Fruit fly (Drosophila melanogaster): Measurements from ENCODE around the gene CG32344.
A peak's percentile ranks its signal among the peaks of the same experiment; 100 is the strongest.

The CG32344 gene

DNA sequence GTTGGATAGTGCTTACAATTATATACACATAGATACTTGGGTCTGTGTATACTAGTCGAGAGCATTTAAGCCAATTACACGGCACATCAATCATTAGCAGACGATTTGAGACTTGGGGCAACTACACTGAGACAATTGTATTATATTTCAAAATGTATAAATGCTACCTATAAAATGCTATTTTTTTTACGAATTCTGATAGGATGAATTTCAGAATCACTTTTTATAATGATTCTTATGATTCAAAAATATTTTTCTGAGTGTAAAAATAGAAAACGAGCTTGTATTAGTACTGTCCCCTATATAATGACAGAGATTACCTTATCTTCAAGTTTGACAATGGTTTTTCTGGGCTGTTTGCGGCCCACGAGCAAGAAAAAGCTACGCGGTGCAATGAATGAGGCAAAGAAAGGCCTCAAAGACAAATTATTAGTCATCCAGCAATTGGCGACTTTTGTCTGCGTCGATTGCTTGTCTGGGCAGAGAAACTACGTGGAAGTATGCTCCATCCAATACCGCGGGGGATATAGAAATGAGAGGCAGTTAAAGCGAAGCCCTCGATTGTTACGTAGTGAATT is 26.2 kb upstream of the CG32344 start:
- peak; percentile 80 for TF ChIP-seq CG7101 (tag; optimal IDR thresholded peaks at IDR 0.05)
- peak; percentile 74 for TF ChIP-seq CG7045 (GFP tag; optimal IDR thresholded peaks at IDR 0.05)
- TF ChIP-seq bab1 (GFP tag; optimal IDR thresholded peaks at IDR 0.05): peak; percentile 86
- TF ChIP-seq ovo (GFP tag; optimal IDR thresholded peaks at IDR 0.05): no peak
- TF ChIP-seq CG12768 (GFP tag; optimal IDR thresholded peaks at IDR 0.05): peak; percentile 76
- no peak for TF ChIP-seq cnc (optimal IDR thresholded peaks at IDR 0.05)
- no peak for TF ChIP-seq kay (GFP tag; ENCODE audit: borderline replicate concordance)
- TF ChIP-seq Clk (GFP tag; optimal IDR thresholded peaks at IDR 0.05): peak; percentile 46
- peak; percentile 32 for TF ChIP-seq Mnt (GFP tag; optimal IDR thresholded peaks at IDR 0.05)
- peak; percentile 35 for TF ChIP-seq CG1620 (GFP tag; optimal IDR thresholded peaks at IDR 0.05)
- TF ChIP-seq CG14711 (tag; optimal IDR thresholded peaks at IDR 0.05): peak; percentile 73
- peak; percentile 73 for TF ChIP-seq Hr96 (GFP tag; optimal IDR thresholded peaks at IDR 0.05)
- TF ChIP-seq CG33017 (tag; optimal IDR thresholded peaks at IDR 0.05): peak; percentile 79
- TF ChIP-seq pad (GFP tag; optimal IDR thresholded peaks at IDR 0.05): peak; percentile 48
- TF ChIP-seq CG11617 (GFP tag; optimal IDR thresholded peaks at IDR 0.05): peak; percentile 80
- peak; percentile 65 for TF ChIP-seq toe (GFP tag; optimal IDR thresholded peaks at IDR 0.05)
- TF ChIP-seq Crg-1 (GFP tag; optimal IDR thresholded peaks at IDR 0.05): no peak
- TF ChIP-seq tj (GFP tag; optimal IDR thresholded peaks at IDR 0.05): peak; percentile 52
- peak; percentile 54 for TF ChIP-seq CG5204 (GFP tag; optimal IDR thresholded peaks at IDR 0.05)
- TF ChIP-seq cic (GFP tag; optimal IDR thresholded peaks at IDR 0.05): peak; percentile 67

DNA sequence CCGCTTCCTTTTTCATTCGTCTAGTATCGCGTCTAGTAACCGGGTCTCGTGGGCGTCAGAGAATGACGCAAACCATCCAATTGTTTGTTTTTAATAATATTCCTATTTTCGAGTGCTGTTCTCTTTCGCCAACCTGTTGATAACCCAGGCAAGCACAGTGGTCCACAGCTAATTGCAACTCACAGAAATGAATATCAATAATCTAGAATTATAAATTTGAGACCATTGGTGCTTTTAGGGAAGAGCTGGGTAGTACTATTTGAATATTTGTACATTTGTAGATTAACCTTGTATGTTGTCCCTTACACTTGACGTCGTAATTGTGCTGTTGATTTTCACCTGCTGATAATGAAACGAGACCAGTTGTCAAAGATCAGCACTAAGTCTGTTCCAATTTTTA is 25.2 kb upstream of the CG32344 start:
- peak; percentile 28 for TF ChIP-seq cic (GFP tag; optimal IDR thresholded peaks at IDR 0.05)
- peak; percentile 5 for TF ChIP-seq Mnt (GFP tag; optimal IDR thresholded peaks at IDR 0.05)
- TF ChIP-seq CG11617 (GFP tag; optimal IDR thresholded peaks at IDR 0.05): no peak
- peak; percentile 41 for TF ChIP-seq CG7101 (tag; optimal IDR thresholded peaks at IDR 0.05)
- TF ChIP-seq CG14711 (tag; optimal IDR thresholded peaks at IDR 0.05): peak; percentile 34
- TF ChIP-seq tj (GFP tag; optimal IDR thresholded peaks at IDR 0.05): no peak
- TF ChIP-seq CG12768 (GFP tag; optimal IDR thresholded peaks at IDR 0.05): no peak
- no peak for TF ChIP-seq CG7045 (GFP tag; optimal IDR thresholded peaks at IDR 0.05)

DNA sequence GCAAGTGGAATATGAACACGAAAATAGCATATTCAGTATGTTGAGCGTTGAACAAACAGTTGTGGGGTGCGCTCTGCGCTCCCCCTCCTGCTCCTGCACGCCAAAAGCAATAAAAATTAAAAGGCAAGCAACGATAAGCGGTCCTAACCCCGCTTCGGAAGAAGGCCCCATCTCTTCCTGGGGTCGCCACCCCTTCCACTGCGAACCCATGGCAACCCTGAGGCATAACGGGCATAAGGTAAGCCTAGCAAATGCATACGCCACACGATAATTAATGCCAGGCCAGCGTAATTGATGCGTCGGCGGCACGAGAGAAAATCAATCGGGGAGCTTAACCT is 23.9 kb upstream of the CG32344 start:
- TF ChIP-seq CG5204 (GFP tag; optimal IDR thresholded peaks at IDR 0.05) (no peak), tj (GFP tag; optimal IDR thresholded peaks at IDR 0.05) (peak; percentile 40)

DNA sequence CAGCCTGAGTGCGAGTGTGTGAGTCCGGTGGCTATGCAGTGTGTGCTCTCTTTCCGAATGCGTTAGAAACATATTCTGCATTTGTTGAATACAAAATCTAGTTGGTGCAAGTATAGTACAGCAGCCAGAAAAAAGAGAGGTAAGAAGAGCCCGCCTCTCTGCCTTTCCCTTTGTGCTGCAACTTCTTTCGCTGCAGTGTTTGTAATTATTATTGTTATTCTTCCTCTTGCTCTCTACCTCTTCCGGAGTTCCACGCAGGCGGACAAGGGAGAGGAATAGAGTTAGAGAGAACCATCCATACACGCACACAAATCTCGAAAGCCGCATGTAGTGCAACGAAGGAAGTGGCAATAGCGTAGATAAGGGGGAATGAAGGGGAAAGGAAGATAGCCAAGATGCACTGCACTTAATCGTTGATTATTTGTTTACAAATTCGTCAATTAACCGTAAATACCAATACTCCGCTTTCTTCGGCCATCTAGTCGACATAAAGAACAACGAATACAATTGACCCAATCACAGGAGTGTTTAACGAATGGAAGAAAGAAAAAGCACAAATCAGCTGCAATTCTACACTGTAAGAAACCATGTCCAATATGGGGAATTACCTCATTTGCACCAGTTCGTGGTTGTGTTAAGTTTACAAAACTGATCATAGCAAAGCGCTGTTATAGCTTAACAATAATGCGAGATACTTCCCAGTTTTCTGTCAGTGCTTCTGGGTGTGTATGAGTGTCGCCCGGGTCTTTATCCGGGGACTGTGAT is 23.3 kb upstream of the CG32344 start:
- TF ChIP-seq CG14711 (tag; optimal IDR thresholded peaks at IDR 0.05) (peak; percentile 16), CG7101 (tag; optimal IDR thresholded peaks at IDR 0.05) (peak; percentile 37), toe (GFP tag; optimal IDR thresholded peaks at IDR 0.05) (no peak), bab1 (GFP tag; optimal IDR thresholded peaks at IDR 0.05) (peak; percentile 56), CG11617 (GFP tag; optimal IDR thresholded peaks at IDR 0.05) (peak; percentile 53), cnc (optimal IDR thresholded peaks at IDR 0.05) (no peak), cic (GFP tag; optimal IDR thresholded peaks at IDR 0.05) (no peak), CG1620 (GFP tag; optimal IDR thresholded peaks at IDR 0.05) (peak; percentile 15), Hr96 (GFP tag; optimal IDR thresholded peaks at IDR 0.05) (no peak), Mnt (GFP tag; optimal IDR thresholded peaks at IDR 0.05) (no peak), ovo (GFP tag; optimal IDR thresholded peaks at IDR 0.05) (no peak), Clk (GFP tag; optimal IDR thresholded peaks at IDR 0.05) (no peak), CG5204 (GFP tag; optimal IDR thresholded peaks at IDR 0.05) (no peak), CG33017 (tag; optimal IDR thresholded peaks at IDR 0.05) (peak; percentile 40), tj (GFP tag; optimal IDR thresholded peaks at IDR 0.05) (peak; percentile 66), CG12768 (GFP tag; optimal IDR thresholded peaks at IDR 0.05) (peak; percentile 37), Crg-1 (GFP tag; optimal IDR thresholded peaks at IDR 0.05) (peak; percentile 39), kay (GFP tag; ENCODE audit: borderline replicate concordance) (no peak), CG7045 (GFP tag; optimal IDR thresholded peaks at IDR 0.05) (peak; percentile 25), pad (GFP tag; optimal IDR thresholded peaks at IDR 0.05) (peak; percentile 96)

DNA sequence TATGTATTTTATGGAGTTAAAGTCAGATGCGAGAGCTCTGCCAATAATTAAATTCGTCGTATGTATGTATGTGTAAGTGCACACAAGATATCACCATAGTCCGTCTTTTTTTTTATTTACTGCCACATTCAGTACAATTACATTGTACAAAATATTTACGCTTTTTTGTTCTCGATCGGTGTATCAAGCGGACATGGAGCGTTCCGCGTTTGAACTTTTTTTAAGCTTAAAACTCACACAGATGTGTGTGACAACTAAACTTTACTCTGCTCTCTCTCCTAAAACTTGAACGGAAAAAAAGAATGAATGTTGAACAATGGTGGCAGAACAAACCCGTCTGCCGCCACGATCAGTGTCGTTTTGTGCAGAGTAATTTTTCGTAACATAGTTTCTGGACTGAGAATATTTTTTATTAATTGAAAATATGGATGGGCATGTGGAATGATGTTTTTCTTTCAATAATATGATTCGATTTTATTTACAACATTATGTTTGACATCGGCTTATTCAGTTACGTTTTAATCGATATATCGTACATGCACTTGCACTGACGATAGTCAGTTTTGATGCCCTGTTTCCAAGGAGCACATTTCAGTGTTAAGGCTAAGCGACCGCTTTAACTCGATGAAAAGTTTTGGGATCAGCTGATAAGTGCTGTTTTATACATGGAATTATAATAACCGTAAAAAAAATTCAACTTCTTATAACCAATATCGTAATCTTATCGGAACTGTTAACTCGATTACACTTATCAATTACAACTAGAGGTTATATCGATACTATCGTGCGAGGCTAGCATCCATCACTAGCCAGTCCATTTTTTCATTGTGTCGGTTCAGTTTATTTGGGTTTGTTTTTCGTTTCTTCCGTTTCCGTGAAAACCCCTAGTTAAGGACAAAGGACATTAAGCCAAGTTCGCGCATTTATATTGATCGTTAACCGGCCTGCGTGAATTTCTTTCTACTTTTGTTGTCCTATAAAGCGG is 22.4 kb upstream of the CG32344 start, which contains the start of gene mth:
Gene mth, minus strand, starts transcription at position 302 of the 985 bp plus-strand sequence.
- TF ChIP-seq CG5204 (GFP tag; optimal IDR thresholded peaks at IDR 0.05) (no peak), cnc (optimal IDR thresholded peaks at IDR 0.05) (no peak), Clk (GFP tag; optimal IDR thresholded peaks at IDR 0.05) (peak; percentile 40), cic (GFP tag; optimal IDR thresholded peaks at IDR 0.05) (peak; percentile 39), ovo (GFP tag; optimal IDR thresholded peaks at IDR 0.05) (peak; percentile 31), tj (GFP tag; optimal IDR thresholded peaks at IDR 0.05) (peak; percentile 21), CG12768 (GFP tag; optimal IDR thresholded peaks at IDR 0.05) (peak; percentile 1), CG7045 (GFP tag; optimal IDR thresholded peaks at IDR 0.05) (no peak), CG33017 (tag; optimal IDR thresholded peaks at IDR 0.05) (no peak), CG11617 (GFP tag; optimal IDR thresholded peaks at IDR 0.05) (peak; percentile 62), toe (GFP tag; optimal IDR thresholded peaks at IDR 0.05) (peak; percentile 74), pad (GFP tag; optimal IDR thresholded peaks at IDR 0.05) (no peak), bab1 (GFP tag; optimal IDR thresholded peaks at IDR 0.05) (peak; percentile 67), CG14711 (tag; optimal IDR thresholded peaks at IDR 0.05) (no peak), Mnt (GFP tag; optimal IDR thresholded peaks at IDR 0.05) (peak; percentile 19), kay (GFP tag; ENCODE audit: borderline replicate concordance) (peak; percentile 77), CG7101 (tag; optimal IDR thresholded peaks at IDR 0.05) (peak; percentile 29), Hr96 (GFP tag; optimal IDR thresholded peaks at IDR 0.05) (peak; percentile 74), Crg-1 (GFP tag; optimal IDR thresholded peaks at IDR 0.05) (peak; percentile 37), CG1620 (GFP tag; optimal IDR thresholded peaks at IDR 0.05) (peak; percentile 70)
